Worm (Caenorhabditis elegans) whole organism, L2 larva: ENCODE data around the gene str-193.

Experiments used
- C34F6.9 ChIP-seq: fragments of 150-350 bp; optimal IDR thresholded peaks from 2 replicates; lab custom pipeline; 2014; ENCODE audit warnings: missing biosample characterization, missing genetic modification characterization
- Y55F3AM.14 ChIP-seq: fragments of 200-800 bp; sonication (Bioruptor generic); optimal IDR thresholded peaks from 2 replicates; lab custom pipeline; 2018; ENCODE audit warnings: mild to moderate bottlenecking, missing genetic modification characterization, missing compliant biosample characterization
- ZK546.5 ChIP-seq: sonication (generic microtip); optimal IDR thresholded peaks from 2 replicates; lab custom pipeline; 2017; ENCODE audit warnings: missing biosample characterization, missing genetic modification characterization
- aly-2 ChIP-seq: fragments of 150-350 bp; optimal IDR thresholded peaks from 2 replicates; lab custom pipeline; 2014; ENCODE audit warnings: missing biosample characterization, missing genetic modification characterization
- ama-1 ChIP-seq: fragments of 150-350 bp; optimal IDR thresholded peaks from 2 replicates; lab custom pipeline; 2018; ENCODE audit warnings: inconsistent platforms
- ceh-82 ChIP-seq: fragments of 150-350 bp; optimal IDR thresholded peaks from 2 replicates; lab custom pipeline; 2014; ENCODE audit warnings: missing biosample characterization, missing genetic modification characterization
- crh-2 ChIP-seq: sonication (generic microtip); optimal IDR thresholded peaks from 2 replicates; lab custom pipeline; 2017; ENCODE audit warnings: missing biosample characterization, missing genetic modification characterization
- dmd-4 ChIP-seq: sonication (generic microtip); optimal IDR thresholded peaks from 2 replicates; lab custom pipeline; 2017; ENCODE audit warnings: missing biosample characterization, missing genetic modification characterization
- elt-3 ChIP-seq: sonication (generic microtip); optimal IDR thresholded peaks from 2 replicates; lab custom pipeline; 2017; ENCODE audit warnings: missing biosample characterization, missing genetic modification characterization
- fos-1 ChIP-seq: fragments of 150-350 bp; optimal IDR thresholded peaks from 2 replicates; lab custom pipeline; 2014; ENCODE audit warnings: missing biosample characterization, missing genetic modification characterization
- gmeb-1 ChIP-seq: fragments of 150-350 bp; optimal IDR thresholded peaks from 2 replicates; lab custom pipeline; 2014; ENCODE audit warnings: missing biosample characterization, missing genetic modification characterization
- lin-11 ChIP-seq: fragments of 150-350 bp; sonication (generic microtip); optimal IDR thresholded peaks from 2 replicates; lab custom pipeline; 2014; ENCODE audit warnings: missing biosample characterization, missing genetic modification characterization, inconsistent platforms, mixed read lengths
- lin-13 ChIP-seq: fragments of 150-350 bp; optimal IDR thresholded peaks from 2 replicates; lab custom pipeline; 2014; ENCODE audit warnings: missing biosample characterization, missing genetic modification reagents, missing genetic modification characterization
- lsy-2 ChIP-seq, 2 experiments: fragments of 150-350 bp in 1 of 2; sonication (generic microtip) in 1 of 2; optimal IDR thresholded peaks; 2 replicates each; lab custom pipeline; 2014 to 2017; ENCODE audit warnings: missing biosample characterization in 2 of 2, missing genetic modification characterization in 2 of 2
- mbf-1 ChIP-seq: sonication (generic microtip); optimal IDR thresholded peaks from 2 replicates; lab custom pipeline; 2017; ENCODE audit warnings: missing biosample characterization, missing genetic modification characterization
- mdl-1 ChIP-seq, 2 experiments: fragments of 150-350 bp in 1 of 2; sonication (generic microtip) in 1 of 2; optimal IDR thresholded peaks; 2 replicates each; lab custom pipeline; 2017; ENCODE audit warnings: missing biosample characterization in 2 of 2, missing genetic modification characterization in 2 of 2
- nhr-12 ChIP-seq: fragments of 150-350 bp; optimal IDR thresholded peaks from 2 replicates; lab custom pipeline; 2014; ENCODE audit warnings: missing biosample characterization, missing genetic modification characterization
- nhr-129 ChIP-seq: fragments of 150-350 bp; optimal IDR thresholded peaks from 2 replicates; lab custom pipeline; 2014; ENCODE audit warnings: missing biosample characterization, missing genetic modification characterization
- nhr-237 ChIP-seq: fragments of 150-350 bp; optimal IDR thresholded peaks from 2 replicates; lab custom pipeline; 2014; ENCODE audit warnings: missing biosample characterization, missing genetic modification characterization
- nhr-25 ChIP-seq: fragments of 150-350 bp; sonication (generic microtip); optimal IDR thresholded peaks from 3 replicates; lab custom pipeline; 2014; ENCODE audit warnings: missing biosample characterization, missing genetic modification characterization
- skn-1 ChIP-seq: sonication (generic microtip); optimal IDR thresholded peaks from 2 replicates; lab custom pipeline; 2017; ENCODE audit warnings: missing biosample characterization, missing genetic modification characterization
- sma-3 ChIP-seq: sonication (generic microtip); optimal IDR thresholded peaks from 2 replicates; lab custom pipeline; 2016; ENCODE audit warnings: missing genetic modification reagents, missing genetic modification characterization, missing compliant biosample characterization
- sma-9 ChIP-seq, 2 experiments: fragments of 150-350 bp in 1 of 2; sonication (generic microtip) in 1 of 2; optimal IDR thresholded peaks; 2 replicates each; lab custom pipeline; 2014 to 2016; ENCODE audit warnings: missing genetic modification characterization in 2 of 2, mild to moderate bottlenecking in 1 of 2, missing biosample characterization in 1 of 2, missing compliant biosample characterization in 1 of 2, missing genetic modification reagents in 1 of 2, moderate library complexity in 1 of 2
- snpc-4 ChIP-seq: fragments of 150-350 bp; optimal IDR thresholded peaks from 2 replicates; lab custom pipeline; 2014; ENCODE audit warnings: missing biosample characterization, missing genetic modification characterization
- unc-62 ChIP-seq: fragments of 150-350 bp; optimal IDR thresholded peaks from 2 replicates; lab custom pipeline; 2014; ENCODE audit warnings: missing biosample characterization, missing genetic modification reagents, missing genetic modification characterization
- zag-1 ChIP-seq: fragments of 150-350 bp; optimal IDR thresholded peaks from 2 replicates; lab custom pipeline; 2014; ENCODE audit warnings: missing biosample characterization, missing genetic modification characterization
- ztf-1 ChIP-seq: fragments of 200-800 bp; sonication (Bioruptor generic); conservative IDR thresholded peaks from 2 replicates; pipeline ENCODE4 v1.3.6; 2022; ENCODE audit warnings: missing genetic modification characterization, missing compliant biosample characterization
- ztf-11 ChIP-seq: sonication (generic microtip); optimal IDR thresholded peaks from 2 replicates; lab custom pipeline; 2017; ENCODE audit warnings: missing biosample characterization, missing genetic modification characterization

str-193 gene

DNA sequence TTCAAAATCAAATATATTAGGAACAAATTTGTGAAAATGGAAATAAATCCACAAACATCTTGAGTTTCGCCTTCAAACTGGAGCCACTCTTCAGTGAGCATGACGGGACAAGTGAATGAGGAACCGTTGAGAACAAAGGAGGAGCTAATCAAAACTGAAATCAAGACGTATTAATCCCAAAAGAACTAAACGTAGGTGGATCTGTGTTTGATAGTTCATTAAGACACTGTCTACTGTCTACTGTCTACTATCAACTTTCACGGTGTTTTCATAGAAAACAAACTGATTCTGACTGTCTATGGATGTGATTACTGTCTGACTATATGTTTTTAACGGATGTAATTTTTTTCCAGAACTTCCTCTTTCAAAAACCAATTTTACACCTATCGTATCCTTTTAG lies at the start of gene str-193:
Gene str-193 (minus strand): TSS at position 101 of the 400 bp plus-strand sequence.
- TF ChIP-seq mdl-1 (tag; optimal IDR thresholded peaks at IDR 0.05; lab: Kevin White, UChicago): no peak
- TF ChIP-seq elt-3 (tag; lab: Kevin White, UChicago): no peak
- no peak for TF ChIP-seq ZK546.5 (tag; lab: Kevin White, UChicago)
- TF ChIP-seq gmeb-1 (tag; lab: Kevin White, UChicago): no peak
- no peak for TF ChIP-seq crh-2
- TF ChIP-seq aly-2 (tag; lab: Kevin White, UChicago): no peak
- no peak for TF ChIP-seq ztf-11 (tag; lab: Kevin White, UChicago)

DNA sequence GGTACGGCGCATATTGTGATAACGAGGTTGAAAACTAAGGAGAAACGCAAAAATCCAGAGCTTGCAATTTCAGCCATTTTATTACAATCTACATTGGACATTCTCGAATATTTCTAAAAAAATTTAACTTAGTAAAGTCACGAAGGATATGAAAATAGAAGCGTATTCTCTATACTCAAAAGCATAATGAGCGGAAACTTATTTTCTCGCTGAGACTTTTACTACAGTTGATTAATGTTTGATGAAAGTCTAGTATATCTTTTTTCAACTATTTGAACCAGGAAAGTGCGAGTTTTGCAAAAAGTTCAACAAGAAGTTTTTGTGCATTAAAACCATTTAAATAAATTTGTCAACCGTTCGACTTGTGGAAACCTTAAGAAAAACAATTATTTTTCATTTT lies 49.7 kb upstream of the str-193 start, which contains the start of gene srab-18:
Gene srab-18 (minus strand): TSS at position 101 of the 400 bp plus-strand sequence.
- no peak for TF ChIP-seq dmd-4 (tag; lab: Kevin White, UChicago)
- no peak for TF ChIP-seq zag-1 (tag; lab: Kevin White, UChicago)
- no peak for TF ChIP-seq sma-9 (GFP tag; optimal IDR thresholded peaks at IDR 0.05; lab: Kevin White, UChicago)
- TF ChIP-seq sma-9 (tag; optimal IDR thresholded peaks at IDR 0.05; lab: Kevin White, UChicago): no peak
- TF ChIP-seq mdl-1 (tag; optimal IDR thresholded peaks at IDR 0.05; lab: Kevin White, UChicago): no peak
- no peak for TF ChIP-seq nhr-237
- TF ChIP-seq lin-11 (tag; lab: Kevin White, UChicago): no peak
- no peak for TF ChIP-seq nhr-129 (tag; lab: Kevin White, UChicago)

DNA sequence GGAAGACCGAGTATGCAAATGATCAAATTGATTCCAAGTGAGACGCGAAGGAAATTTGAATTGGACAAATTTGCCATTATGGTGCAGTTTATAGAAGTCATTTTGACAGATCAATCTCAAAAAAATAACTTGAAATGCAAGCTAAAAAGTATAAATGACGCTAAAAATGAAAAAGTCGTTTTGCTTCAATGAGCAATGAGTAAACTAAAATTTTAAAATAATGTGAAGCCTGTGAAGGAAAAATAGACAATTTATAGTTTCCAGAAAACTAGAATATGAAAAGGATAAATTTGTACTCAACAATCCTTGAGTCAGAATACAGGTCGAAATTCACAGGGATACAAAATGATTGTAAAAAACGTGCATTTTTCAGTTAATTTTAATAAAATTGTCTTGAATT lies 46.7 kb upstream of the str-193 start, which contains the start of gene srab-17:
Gene srab-17 (minus strand): TSS at position 101 of the 400 bp plus-strand sequence.
- TF ChIP-seq lin-13 (GFP tag; lab: Kevin White, UChicago): no peak
- no peak for TF ChIP-seq snpc-4
- no peak for TF ChIP-seq aly-2 (tag; lab: Kevin White, UChicago)
- TF ChIP-seq mbf-1 (tag; lab: Kevin White, UChicago): no peak
- no peak for TF ChIP-seq Y55F3AM.14 (GFP tag; lab: Kevin White, UChicago)
- no peak for TF ChIP-seq sma-9 (GFP tag; optimal IDR thresholded peaks at IDR 0.05; lab: Kevin White, UChicago)
- TF ChIP-seq sma-9 (tag; optimal IDR thresholded peaks at IDR 0.05; lab: Kevin White, UChicago): no peak
- no peak for TF ChIP-seq fos-1 (tag; lab: Kevin White, UChicago)
- no peak for TF ChIP-seq skn-1 (tag; lab: Kevin White, UChicago)
- no peak for TF ChIP-seq nhr-12 (tag; lab: Kevin White, UChicago)
- no peak for TF ChIP-seq ceh-82 (tag; lab: Kevin White, UChicago)

DNA sequence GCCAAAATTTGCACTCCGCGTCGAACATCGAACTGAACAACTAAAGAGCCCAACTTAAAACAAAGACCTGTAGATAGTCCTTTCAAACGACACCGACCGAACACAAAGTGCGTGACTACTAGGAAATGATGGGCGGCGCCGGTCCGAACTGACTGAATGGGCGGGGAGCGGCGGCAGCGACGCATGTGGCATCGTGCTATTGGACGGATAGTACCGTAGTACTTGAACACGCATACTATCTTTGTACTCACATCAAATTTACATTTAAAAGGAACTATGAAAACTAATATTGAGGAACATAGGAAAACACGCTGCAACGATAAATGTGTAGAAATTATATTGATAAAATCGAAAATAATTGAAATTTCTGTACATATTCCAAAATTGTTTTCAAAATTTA lies 38.7 kb upstream of the str-193 start:
- TF ChIP-seq Y55F3AM.14 (GFP tag; lab: Kevin White, UChicago) (no peak), lsy-2 (tag; optimal IDR thresholded peaks at IDR 0.05; lab: Kevin White, UChicago) (peak in 1 of 2 experiments; percentile 82)

DNA sequence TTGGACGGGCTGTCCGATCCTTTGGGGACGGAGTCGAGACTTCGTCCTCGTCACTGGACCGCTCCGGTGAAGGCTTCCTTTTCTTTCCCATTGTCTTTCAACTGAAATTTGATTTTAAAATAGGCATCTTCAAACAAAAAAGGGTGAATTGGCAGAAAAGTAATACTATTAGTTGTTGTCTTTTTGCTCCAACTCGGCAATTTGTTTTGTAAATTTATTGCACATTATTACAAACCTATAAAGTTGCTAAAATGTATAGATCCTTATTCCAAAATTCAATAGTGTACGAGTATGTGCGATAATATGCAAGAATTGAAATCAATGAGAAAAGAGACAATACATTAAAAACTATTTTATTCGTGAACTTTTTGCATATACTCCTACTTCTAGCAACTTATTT lies 38.2 kb upstream of the str-193 start, which contains the start of gene lsy-12:
Gene lsy-12 (minus strand): TSS at position 101 of the 400 bp plus-strand sequence.
- TF ChIP-seq elt-3 (tag; lab: Kevin White, UChicago) (no peak), ztf-11 (tag; lab: Kevin White, UChicago) (no peak), ceh-82 (tag; lab: Kevin White, UChicago) (no peak), C34F6.9 (tag; lab: Kevin White, UChicago) (no peak), nhr-12 (tag; lab: Kevin White, UChicago) (no peak), nhr-25 (tag; lab: Kevin White, UChicago) (no peak), ama-1 (no peak), sma-3 (GFP tag; lab: Kevin White, UChicago) (no peak), ztf-1 (no peak), unc-62 (GFP tag; lab: Kevin White, UChicago) (no peak), snpc-4 (no peak)

DNA sequence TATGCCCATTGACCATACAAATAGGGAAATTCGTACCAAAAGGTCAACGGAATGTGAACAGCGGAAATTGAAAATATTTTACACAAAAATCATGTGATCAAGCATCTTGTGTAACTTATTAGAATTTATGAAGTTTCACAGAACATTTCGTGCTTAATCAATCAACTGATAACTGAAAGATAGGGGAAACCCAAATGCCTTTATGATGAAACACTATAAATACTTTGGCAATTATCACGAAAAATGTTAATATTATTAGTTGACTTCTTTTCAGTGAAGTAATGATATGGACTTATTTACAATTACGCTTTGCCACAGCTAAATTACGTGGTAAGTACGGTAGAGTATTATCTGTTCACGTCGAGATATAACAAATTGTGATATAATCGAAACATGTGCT lies 35.4 kb upstream of the str-193 start:
- TF ChIP-seq ztf-1 (no peak), fos-1 (tag; lab: Kevin White, UChicago) (peak; percentile 6), sma-9 (GFP tag; optimal IDR thresholded peaks at IDR 0.05; lab: Kevin White, UChicago) (peak; percentile 7), sma-9 (tag; optimal IDR thresholded peaks at IDR 0.05; lab: Kevin White, UChicago) (no peak), crh-2 (peak; percentile 39)
